Worm (Caenorhabditis elegans) whole organism, late embryonic: ENCODE measurements around the gene C10B5.1.
"Not testable (repeated sequence)": the region's sequence is repeated elsewhere in the genome, so short reads cannot be mapped to it uniquely, and the experiment has no call there.

Experiments
- ama-1 ChIP-seq: fragments of 150-350 bp; optimal IDR thresholded peaks from 2 replicates; lab custom pipeline; 2014
- ceh-34 ChIP-seq: sonication (generic microtip); optimal IDR thresholded peaks from 2 replicates; lab custom pipeline; 2016; ENCODE audit warnings: mild to moderate bottlenecking, missing genetic modification characterization, missing compliant biosample characterization
- elt-2 ChIP-seq: sonication (generic microtip); optimal IDR thresholded peaks from 2 replicates; lab custom pipeline; 2016; ENCODE audit warnings: missing genetic modification reagents, missing genetic modification characterization, missing compliant biosample characterization
- hlh-15 ChIP-seq: sonication (generic microtip); optimal IDR thresholded peaks from 2 replicates; lab custom pipeline; 2016; ENCODE audit warnings: missing genetic modification characterization, missing compliant biosample characterization
- hlh-6 ChIP-seq: sonication (generic microtip); optimal IDR thresholded peaks from 2 replicates; lab custom pipeline; 2016; ENCODE audit warnings: missing genotype, missing genetic modification characterization, missing compliant biosample characterization
- lim-6 ChIP-seq: sonication (generic microtip); optimal IDR thresholded peaks from 2 replicates; lab custom pipeline; 2016; ENCODE audit warnings: missing genetic modification characterization, missing compliant biosample characterization
- lin-11 ChIP-seq: fragments of 200-800 bp; sonication (Bioruptor generic); optimal IDR thresholded peaks from 2 replicates; lab custom pipeline; 2018; ENCODE audit warnings: mild to moderate bottlenecking, missing genetic modification characterization, missing compliant biosample characterization
- nfya-1 ChIP-seq: sonication (generic microtip); optimal IDR thresholded peaks from 2 replicates; lab custom pipeline; 2017; ENCODE audit warnings: missing genetic modification characterization, mild to moderate bottlenecking, missing compliant biosample characterization, antibody characterized with exemption, moderate library complexity
- nhr-11 ChIP-seq: fragments of 150-350 bp; optimal IDR thresholded peaks from 2 replicates; lab custom pipeline; 2014; ENCODE audit warnings: missing biosample characterization, missing genetic modification characterization
- pha-4 ChIP-seq: fragments of 150-350 bp; optimal IDR thresholded peaks from 2 replicates; lab custom pipeline; 2018; ENCODE audit warnings: missing biosample characterization, missing genetic modification reagents, missing genetic modification characterization
- sox-4 ChIP-seq: sonication (generic microtip); optimal IDR thresholded peaks from 2 replicates; lab custom pipeline; 2017; ENCODE audit warnings: mild to moderate bottlenecking, missing genetic modification characterization, inconsistent platforms, missing compliant biosample characterization
- syd-9 ChIP-seq: sonication (generic microtip); optimal IDR thresholded peaks from 2 replicates; lab custom pipeline; 2016; ENCODE audit warnings: mild to moderate bottlenecking, missing genetic modification characterization, moderate library complexity, missing compliant biosample characterization
- ttx-3 ChIP-seq: sonication (generic microtip); optimal IDR thresholded peaks from 2 replicates; lab custom pipeline; 2016; ENCODE audit warnings: missing genetic modification reagents, missing genetic modification characterization, missing compliant biosample characterization

- TF ChIP-seq syd-9; elt-2 (tag; lab: Kevin White, UChicago); lim-6; hlh-6; ama-1 (lab: Kevin White, UChicago); pha-4; sox-4; nhr-11 (tag; lab: Kevin White, UChicago); ttx-3 (tag; lab: Kevin White, UChicago); hlh-15; lin-11; ceh-34 (tag; lab: Kevin White, UChicago); nfya-1: not testable (repeated sequence)
Observed at ce11 chrV:8534534-8535283, 46.4 kb upstream of the C10B5.1 start, which contains the start of the genes his-6 and his-5.
